Fruit fly (Drosophila melanogaster) whole organism, pupa: Measurements from ENCODE around the gene CG3552.

ENCODE experiments used
- CG34367 ChIP-seq: fragments of 200-800 bp; sonication (Bioruptor generic); optimal IDR thresholded peaks from 2 replicates; lab custom pipeline; 2018; ENCODE audit warnings: missing biosample characterization, mild to moderate bottlenecking, missing genetic modification characterization
- CG4496 ChIP-seq: fragments of 200-800 bp; sonication (Bioruptor generic); IDR thresholded peaks from 3 replicates; pipeline ENCODE4 v1.3.6; 2022; ENCODE audit warnings: missing biosample characterization, missing genetic modification characterization
- CG8301 ChIP-seq: fragments of 200-800 bp; sonication (Bioruptor generic); optimal IDR thresholded peaks from 2 replicates; lab custom pipeline; 2018; ENCODE audit warnings: missing biosample characterization, mild to moderate bottlenecking, missing genetic modification characterization
- Ets98B ChIP-seq: fragments of 200-800 bp; sonication (Bioruptor generic); IDR thresholded peaks from 2 replicates; pipeline ENCODE4 v1.3.6; 2022; ENCODE audit warnings: missing biosample characterization, missing genetic modification characterization
- Pif1A ChIP-seq: fragments of 200-800 bp; sonication (Bioruptor generic); optimal IDR thresholded peaks from 3 replicates; lab custom pipeline; 2016; ENCODE audit warnings: missing biosample characterization, missing genetic modification characterization
- fd96Ca ChIP-seq: fragments of 200-800 bp; sonication (Bioruptor generic); IDR thresholded peaks from 3 replicates; pipeline ENCODE4 v1.3.6; 2022; ENCODE audit warnings: missing biosample characterization, missing genetic modification characterization

DNA sequence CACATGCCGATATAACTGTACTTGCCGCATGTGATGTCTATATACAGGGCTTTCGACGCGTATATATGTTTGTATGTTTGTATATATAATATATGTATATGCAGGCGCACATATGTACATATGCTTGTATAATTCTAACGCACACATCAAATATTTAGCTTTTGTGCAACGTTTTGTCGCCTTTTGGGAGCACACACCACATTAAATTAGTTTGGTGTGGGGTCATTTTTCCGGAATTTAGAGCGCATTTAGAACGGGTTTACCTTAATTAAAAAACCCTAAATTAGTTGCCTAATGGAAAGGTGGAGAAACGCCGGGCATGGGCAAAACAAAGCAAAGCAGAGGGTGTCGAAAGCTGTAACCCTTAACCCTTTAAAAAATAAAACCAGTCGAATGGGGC is 11.1 kb downstream of the CG3552 start:
- TF ChIP-seq CG34367 (tag; lab: Kevin White, UChicago) (no peak), Ets98B (GFP tag; lab: Robert Waterston, UW) (no peak), Pif1A (GFP tag; lab: Kevin White, UChicago) (no peak), fd96Ca (GFP tag; lab: Robert Waterston, UW) (no peak), CG4496 (no peak), CG8301 (no peak)
